Fruit fly (Drosophila melanogaster): Measurements from ENCODE around the gene CG34132.

DNA sequence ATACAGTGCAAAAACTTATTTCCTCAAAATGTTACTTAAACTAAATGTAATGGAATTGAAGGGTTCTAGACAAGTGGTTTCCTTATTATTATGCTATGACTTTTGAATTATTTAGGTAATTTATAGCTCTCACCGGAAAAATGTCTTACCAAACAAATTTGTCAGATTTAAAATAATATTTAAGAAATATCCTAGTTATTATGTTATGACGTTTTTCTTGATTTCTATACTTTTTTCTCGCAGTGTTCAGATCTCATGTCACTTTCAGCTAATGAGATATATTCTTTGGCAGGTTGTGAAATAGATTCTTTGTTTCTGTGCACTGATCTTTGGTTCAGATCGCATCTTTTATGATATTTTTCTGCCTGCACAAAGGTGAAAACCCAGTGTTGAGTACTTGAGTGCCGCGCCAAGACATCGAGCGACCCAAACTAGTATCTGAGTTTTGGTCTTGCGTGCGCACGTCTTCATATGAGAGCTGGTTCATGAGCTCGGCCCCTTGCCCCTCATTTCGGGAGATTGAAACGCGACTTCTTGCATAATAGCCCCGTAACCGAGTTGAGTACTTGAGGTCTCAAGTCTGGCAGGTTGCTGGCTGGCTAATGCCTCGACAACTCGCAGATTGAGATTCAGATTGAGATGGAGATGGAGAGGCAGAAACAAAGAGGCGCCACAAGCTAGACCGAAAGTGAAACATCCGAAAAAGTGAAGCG, 8.6 kb upstream of the CG34132 start:
- no peak for TF ChIP-seq Abd-B (GFP tag; optimal IDR thresholded peaks at IDR 0.05)
- TF ChIP-seq GATAd (GFP tag; optimal IDR thresholded peaks at IDR 0.05), result no peak
- no peak for TF ChIP-seq psq (GFP tag; optimal IDR thresholded peaks at IDR 0.05)
- TF ChIP-seq dmrt93B (GFP tag; optimal IDR thresholded peaks at IDR 0.05), result no peak
- TF ChIP-seq fru (GFP tag; optimal IDR thresholded peaks at IDR 0.05), result no peak
- TF ChIP-seq Rel (GFP tag; optimal IDR thresholded peaks at IDR 0.05), result no peak
- TF ChIP-seq Rel (tag; optimal IDR thresholded peaks at IDR 0.05), result no peak
- no peak for TF ChIP-seq Dfd (GFP tag; optimal IDR thresholded peaks at IDR 0.05)
- no peak for TF ChIP-seq jim (GFP tag; optimal IDR thresholded peaks at IDR 0.05)
- TF ChIP-seq Myc (optimal IDR thresholded peaks at IDR 0.05), result no peak
- TF ChIP-seq CG32264 (GFP tag; optimal IDR thresholded peaks at IDR 0.05), result no peak

Data from whole organism, wandering third instar larva.